Fruit fly (Drosophila melanogaster) whole organism, embryonic: ENCODE results near the gene Iris.

ENCODE experiments used
- BEAF-32 ChIP-seq: fragments of 200-800 bp; sonication (Bioruptor generic); optimal IDR thresholded peaks from 3 replicates; lab custom pipeline; 2017; ENCODE audit warnings: missing biosample characterization, missing genetic modification characterization, mild to moderate bottlenecking, moderate library complexity, missing genetic modification reagents
- CG10543 ChIP-seq: fragments of 200-800 bp; sonication (Bioruptor generic); optimal IDR thresholded peaks from 3 replicates; lab custom pipeline; 2017; ENCODE audit warnings: missing biosample characterization, mild to moderate bottlenecking, missing genetic modification characterization, moderate library complexity
- CG11398 ChIP-seq: fragments of 200-800 bp; sonication (Bioruptor generic); optimal IDR thresholded peaks from 2 replicates; lab custom pipeline; 2016; ENCODE audit warnings: missing biosample characterization, missing genetic modification characterization
- CG13287 ChIP-seq: fragments of 200-800 bp; sonication (Bioruptor generic); IDR thresholded peaks from 2 replicates; pipeline ENCODE4 v1.3.6; 2022; ENCODE audit warnings: missing biosample characterization, missing genetic modification characterization; ENCODE audit not compliant: partially characterized antibody
- CG17829 ChIP-seq: fragments of 200-800 bp; optimal IDR thresholded peaks from 2 replicates; lab custom pipeline; 2019; ENCODE audit warnings: missing biosample characterization, mild to moderate bottlenecking, missing genetic modification characterization, moderate library complexity
- CG1792 ChIP-seq: fragments of 200-800 bp; sonication (Bioruptor generic); optimal IDR thresholded peaks from 2 replicates; lab custom pipeline; 2016; ENCODE audit warnings: missing biosample characterization, missing genetic modification characterization
- CG18011 ChIP-seq: fragments of 200-800 bp; sonication (Bioruptor generic); optimal IDR thresholded peaks from 2 replicates; lab custom pipeline; 2017; ENCODE audit warnings: missing biosample characterization, missing genetic modification characterization, mild to moderate bottlenecking, moderate library complexity, missing genotype
- CG2116 ChIP-seq: fragments of 200-800 bp; sonication (Bioruptor generic); optimal IDR thresholded peaks from 3 replicates; lab custom pipeline; 2018; ENCODE audit warnings: missing biosample characterization, mild to moderate bottlenecking, missing genetic modification characterization
- CG2678 ChIP-seq: fragments of 200-800 bp; sonication (Bioruptor generic); optimal IDR thresholded peaks from 3 replicates; lab custom pipeline; 2019; ENCODE audit warnings: missing biosample characterization, mild to moderate bottlenecking, missing genetic modification characterization, moderate library complexity
- CG3163 ChIP-seq: fragments of 200-800 bp; sonication (Bioruptor generic); optimal IDR thresholded peaks from 3 replicates; lab custom pipeline; 2016; ENCODE audit warnings: missing biosample characterization, missing genetic modification characterization
- CG4282 ChIP-seq: fragments of 200-800 bp; sonication (Bioruptor generic); optimal IDR thresholded peaks from 2 replicates; lab custom pipeline; 2016; ENCODE audit warnings: missing biosample characterization, missing genetic modification characterization
- CG4328 ChIP-seq: fragments of 200-800 bp; sonication (Bioruptor generic); optimal IDR thresholded peaks from 3 replicates; lab custom pipeline; 2017; ENCODE audit warnings: missing biosample characterization, missing genetic modification reagents, missing genetic modification characterization
- CG7556 ChIP-seq: fragments of 200-800 bp; sonication (Bioruptor generic); optimal IDR thresholded peaks from 2 replicates; lab custom pipeline; 2017; ENCODE audit warnings: missing biosample characterization, mild to moderate bottlenecking, missing genetic modification characterization
- CG7786 ChIP-seq: fragments of 200-800 bp; sonication (Bioruptor generic); optimal IDR thresholded peaks from 2 replicates; lab custom pipeline; 2016; ENCODE audit warnings: missing biosample characterization, missing genetic modification characterization
- CG8765 ChIP-seq: fragments of 200-800 bp; sonication (Bioruptor generic); IDR thresholded peaks from 2 replicates; pipeline ENCODE4 v1.3.6; 2022; ENCODE audit warnings: missing biosample characterization, missing genetic modification characterization
- CG8944 ChIP-seq: fragments of 200-800 bp; sonication (Bioruptor generic); optimal IDR thresholded peaks from 3 replicates; lab custom pipeline; 2016; ENCODE audit warnings: missing biosample characterization, missing genetic modification characterization
- CG9876 ChIP-seq: fragments of 200-800 bp; sonication (Bioruptor generic); optimal IDR thresholded peaks from 2 replicates; lab custom pipeline; 2016; ENCODE audit warnings: missing biosample characterization, missing genetic modification characterization
- CG9932 ChIP-seq: fragments of 200-800 bp; sonication (Bioruptor generic); IDR thresholded peaks from 2 replicates; pipeline ENCODE4 v1.3.6; 2022; ENCODE audit warnings: missing biosample characterization, missing genetic modification characterization
- CHES-1-like ChIP-seq: fragments of 200-800 bp; sonication (Bioruptor generic); optimal IDR thresholded peaks from 2 replicates; lab custom pipeline; 2016; ENCODE audit warnings: missing biosample characterization, missing genetic modification characterization
- E2f1 ChIP-seq: fragments of 200-800 bp; sonication (Bioruptor generic); IDR thresholded peaks from 2 replicates; pipeline ENCODE4 v1.3.6; 2022; ENCODE audit warnings: missing biosample characterization, missing genetic modification characterization
- Elba2 ChIP-seq: fragments of 200-800 bp; sonication (Bioruptor generic); optimal IDR thresholded peaks from 3 replicates; lab custom pipeline; 2016; ENCODE audit warnings: missing biosample characterization, missing genetic modification characterization
- Ets97D ChIP-seq: fragments of 200-800 bp; sonication (Bioruptor generic); optimal IDR thresholded peaks from 3 replicates; lab custom pipeline; 2016; ENCODE audit warnings: missing biosample characterization, missing genetic modification characterization
- Fer1 ChIP-seq: fragments of 200-800 bp; sonication (Bioruptor generic); optimal IDR thresholded peaks from 2 replicates; lab custom pipeline; 2017; ENCODE audit warnings: missing biosample characterization, mild to moderate bottlenecking, missing genetic modification characterization
- H2.0 ChIP-seq: fragments of 200-800 bp; sonication (Bioruptor generic); IDR thresholded peaks from 2 replicates; pipeline ENCODE4 v1.3.6; 2022; ENCODE audit warnings: missing biosample characterization, missing genetic modification characterization
- HLH4C ChIP-seq: fragments of 200-800 bp; sonication (Bioruptor generic); IDR thresholded peaks from 3 replicates; pipeline ENCODE4 v1.3.6; 2022; ENCODE audit warnings: missing biosample characterization, missing genetic modification characterization; ENCODE audit not compliant: partially characterized antibody
- HmgZ ChIP-seq: fragments of 200-800 bp; sonication (Bioruptor generic); optimal IDR thresholded peaks from 2 replicates; lab custom pipeline; 2018; ENCODE audit warnings: missing biosample characterization, mild to moderate bottlenecking, missing genetic modification characterization
- MBD-R2 ChIP-seq: fragments of 200-800 bp; sonication (Bioruptor generic); IDR thresholded peaks from 2 replicates; pipeline ENCODE4 v1.3.6; 2022; ENCODE audit warnings: missing biosample characterization, missing genetic modification characterization
- NC2β ChIP-seq: fragments of 200-800 bp; sonication (Bioruptor generic); optimal IDR thresholded peaks from 2 replicates; lab custom pipeline; 2016; ENCODE audit warnings: missing biosample characterization, missing genetic modification characterization
- NK7.1 ChIP-seq: fragments of 200-800 bp; sonication (Bioruptor generic); optimal IDR thresholded peaks from 3 replicates; lab custom pipeline; 2016; ENCODE audit warnings: missing biosample characterization, missing genetic modification characterization
- Rx ChIP-seq: fragments of 200-800 bp; sonication (Bioruptor generic); IDR thresholded peaks from 2 replicates; pipeline ENCODE4 v1.3.6; 2022; ENCODE audit warnings: missing biosample characterization, missing genetic modification characterization
- Sry-δ ChIP-seq: fragments of 200-800 bp; sonication (Bioruptor generic); optimal IDR thresholded peaks from 2 replicates; lab custom pipeline; 2016; ENCODE audit warnings: missing biosample characterization, missing genetic modification characterization
- Xbp1 ChIP-seq: fragments of 200-800 bp; sonication (Bioruptor generic); optimal IDR thresholded peaks from 3 replicates; lab custom pipeline; 2016; ENCODE audit warnings: missing biosample characterization, mild to moderate bottlenecking, missing genetic modification characterization
- YL-1 ChIP-seq: fragments of 200-800 bp; sonication (Bioruptor generic); optimal IDR thresholded peaks from 3 replicates; lab custom pipeline; 2017; ENCODE audit warnings: missing biosample characterization, mild to moderate bottlenecking, missing genetic modification characterization
- ase ChIP-seq: fragments of 200-800 bp; sonication (Bioruptor generic); IDR thresholded peaks from 3 replicates; pipeline ENCODE4 v1.3.6; 2022; ENCODE audit warnings: missing biosample characterization, missing genetic modification characterization
- chinmo ChIP-seq: fragments of 200-800 bp; sonication (Bioruptor generic); IDR thresholded peaks from 4 replicates; pipeline ENCODE4 v1.3.6; 2022; ENCODE audit warnings: missing biosample characterization, missing genetic modification characterization; ENCODE audit not compliant: partially characterized antibody
- da ChIP-seq: fragments of 200-800 bp; sonication (Bioruptor generic); optimal IDR thresholded peaks from 2 replicates; lab custom pipeline; 2016; ENCODE audit warnings: missing biosample characterization, missing genetic modification characterization
- dimm ChIP-seq: fragments of 200-800 bp; sonication (Bioruptor generic); IDR thresholded peaks from 2 replicates; pipeline ENCODE4 v1.3.6; 2022; ENCODE audit warnings: missing biosample characterization, missing genetic modification characterization
- fu2 ChIP-seq: fragments of 200-800 bp; sonication (Bioruptor generic); optimal IDR thresholded peaks from 2 replicates; lab custom pipeline; 2016; ENCODE audit warnings: missing biosample characterization, missing genetic modification characterization
- hb ChIP-seq: fragments of 200-800 bp; sonication (Bioruptor generic); IDR thresholded peaks from 3 replicates; pipeline ENCODE4 v1.3.6; 2022; ENCODE audit warnings: missing biosample characterization, missing genetic modification characterization; ENCODE audit not compliant: partially characterized antibody
- her ChIP-seq: fragments of 200-800 bp; sonication (Bioruptor generic); optimal IDR thresholded peaks from 2 replicates; lab custom pipeline; 2016; ENCODE audit warnings: missing biosample characterization, missing genetic modification characterization
- hkb ChIP-seq, 2 experiments: fragments of 200-800 bp in 1 of 2; fragments of >200 bp in 1 of 2; sonication (Bioruptor generic) in 1 of 2; IDR thresholded peaks in 1 of 2; optimal IDR thresholded peaks in 1 of 2; 2 replicates each; pipeline versions ENCODE4 v1.3.6 to Lab custom; 2017 to 2022; ENCODE audit warnings: missing biosample characterization in 1 of 2, missing genetic modification characterization in 1 of 2
- ken ChIP-seq: fragments of 200-800 bp; sonication (Bioruptor generic); IDR thresholded peaks from 3 replicates; pipeline ENCODE4 v1.3.6; 2022; ENCODE audit warnings: missing biosample characterization, missing genetic modification characterization
- lilli ChIP-seq: fragments of 200-800 bp; sonication (Bioruptor generic); optimal IDR thresholded peaks from 3 replicates; lab custom pipeline; 2016; ENCODE audit warnings: missing biosample characterization, missing genetic modification characterization
- pzg ChIP-seq: fragments of 200-800 bp; sonication (Bioruptor generic); optimal IDR thresholded peaks from 3 replicates; lab custom pipeline; 2018; ENCODE audit warnings: missing biosample characterization, mild to moderate bottlenecking, missing genetic modification characterization, moderate library complexity
- row ChIP-seq: fragments of 200-800 bp; sonication (Bioruptor generic); IDR thresholded peaks from 3 replicates; pipeline ENCODE4 v1.3.6; 2022; ENCODE audit warnings: missing biosample characterization, missing genetic modification characterization
- slp2 ChIP-seq: fragments of 200-800 bp; sonication (Bioruptor generic); optimal IDR thresholded peaks from 2 replicates; lab custom pipeline; 2016; ENCODE audit warnings: missing biosample characterization, missing genetic modification characterization
- sr ChIP-seq: fragments of 200-800 bp; sonication (Bioruptor generic); IDR thresholded peaks from 3 replicates; pipeline ENCODE4 v1.3.6; 2022; ENCODE audit warnings: missing biosample characterization, missing genetic modification characterization
- tio ChIP-seq: fragments of 200-800 bp; sonication (Bioruptor generic); optimal IDR thresholded peaks from 2 replicates; lab custom pipeline; 2017; ENCODE audit warnings: missing biosample characterization, missing genetic modification characterization, inconsistent platforms
- zen ChIP-seq: fragments of 200-800 bp; sonication (Bioruptor generic); optimal IDR thresholded peaks from 3 replicates; lab custom pipeline; 2018; ENCODE audit warnings: missing biosample characterization, mild to moderate bottlenecking, missing genetic modification characterization, moderate library complexity

The Iris gene

dm6 chr2L:1108029-1108688, 25.7 kb downstream of the Iris start, which contains the start of the genes PolrMT and CG14339 (continued):
- TF ChIP-seq CG1792 (GFP tag; lab: Kevin White, UChicago), result peak; percentile 1
- TF ChIP-seq her, result peak; percentile 48
- TF ChIP-seq slp2 (GFP tag; lab: Kevin White, UChicago), result peak; percentile 13
- peak; percentile 56 for TF ChIP-seq CG7786 (GFP tag; lab: Kevin White, UChicago)
- TF ChIP-seq HmgZ (tag; lab: Kevin White, UChicago), result peak; percentile 78
- TF ChIP-seq sr (GFP tag; lab: Robert Waterston, UW), result no peak
- 0 out of 2 replicates have a peak, but pooled peaks have one; percentile 18 for TF ChIP-seq E2f1 (GFP tag; lab: Robert Waterston, UW)
- peak; percentile 5 for TF ChIP-seq CG11398 (GFP tag; lab: Kevin White, UChicago)
- no peak for TF ChIP-seq tio (GFP tag; lab: Kevin White, UChicago)
- TF ChIP-seq pzg, result peak; percentile 75
- no peak for TF ChIP-seq CG7556
- TF ChIP-seq CG2116 (GFP tag; lab: Kevin White, UChicago), result peak; percentile 7
- peak; percentile 45 for TF ChIP-seq hkb (optimal IDR thresholded peaks at IDR 0.05; lab: Kevin White, UChicago)
- TF ChIP-seq hkb (GFP tag; IDR thresholded peaks at IDR 0.05; lab: Robert Waterston, UW), result 0 out of 2 replicates have a peak, but pooled peaks have one; percentile 11
- peak; percentile 5 for TF ChIP-seq CG9876 (GFP tag; lab: Kevin White, UChicago)
- no peak for TF ChIP-seq CG4328 (GFP tag; lab: Kevin White, UChicago)
- no peak for TF ChIP-seq CG8765 (GFP tag; lab: Robert Waterston, UW)
- TF ChIP-seq YL-1 (GFP tag; lab: Kevin White, UChicago), result peak; percentile 95
- 0 out of 3 replicates have a peak, but pooled peaks have one; percentile 14 for TF ChIP-seq ken
- TF ChIP-seq HLH4C (GFP tag; lab: Robert Waterston, UW), result no peak
- TF ChIP-seq BEAF-32 (GFP tag; lab: Kevin White, UChicago), result peak; percentile 41
- TF ChIP-seq NC2β (GFP tag; lab: Kevin White, UChicago), result peak; percentile 65
- TF ChIP-seq fu2 (GFP tag; lab: Kevin White, UChicago), result peak; percentile 39
- no peak for TF ChIP-seq dimm (GFP tag; lab: Robert Waterston, UW)
- no peak for TF ChIP-seq hb
- TF ChIP-seq Xbp1 (GFP tag; lab: Kevin White, UChicago), result peak; percentile 49
- peak; percentile 47 for TF ChIP-seq CG9932 (GFP tag; lab: Robert Waterston, UW)
- peak; percentile 35 for TF ChIP-seq CG17829 (tag; lab: Kevin White, UChicago)
- peak; percentile 40 for TF ChIP-seq lilli
- TF ChIP-seq Ets97D (GFP tag; lab: Kevin White, UChicago), result peak; percentile 69
- no peak for TF ChIP-seq da (GFP tag; lab: Kevin White, UChicago)
- TF ChIP-seq CG2678 (tag; lab: Kevin White, UChicago), result no peak
- TF ChIP-seq row (GFP tag; lab: Robert Waterston, UW), result peak; percentile 66
- TF ChIP-seq CG10543 (GFP tag; lab: Kevin White, UChicago), result peak; percentile 43
- peak; percentile 49; the same call in 1 of the 2 replicates for TF ChIP-seq CG13287 (GFP tag; lab: Robert Waterston, UW)
- peak; percentile 19 for TF ChIP-seq CG18011
- TF ChIP-seq CHES-1-like (GFP tag; lab: Kevin White, UChicago), result peak; percentile 82
- TF ChIP-seq CG3163, result peak; percentile 2
- TF ChIP-seq Fer1 (GFP tag; lab: Kevin White, UChicago), result peak; percentile 48
- peak; percentile 26 for TF ChIP-seq zen (tag; lab: Kevin White, UChicago)
- peak; percentile 95 for TF ChIP-seq Elba2 (GFP tag; lab: Kevin White, UChicago)
- TF ChIP-seq chinmo, result peak; percentile 78; the same call in 1 of the 4 replicates
- TF ChIP-seq MBD-R2 (GFP tag; lab: Robert Waterston, UW), result peak; percentile 94
- TF ChIP-seq ase, result no peak
- peak; percentile 16 for TF ChIP-seq NK7.1
- peak; percentile 36 for TF ChIP-seq Sry-δ (GFP tag; lab: Kevin White, UChicago)
- 0 out of 2 replicates have a peak, but pooled peaks have one; percentile 5 for TF ChIP-seq H2.0 (GFP tag; lab: Robert Waterston, UW)
- TF ChIP-seq Rx (GFP tag; lab: Robert Waterston, UW), result 0 out of 2 replicates have a peak, but pooled peaks have one; percentile 6
- peak; percentile 52 for TF ChIP-seq CG8944 (GFP tag; lab: Kevin White, UChicago)
- no peak for TF ChIP-seq CG4282 (GFP tag; lab: Kevin White, UChicago)
